Fruit fly (Drosophila melanogaster): ENCODE measurements around the gene Npc2e.

Npc2e gene

dm6 chr3R:10087206-10087927, 34.2 kb downstream of the Npc2e start (continued):
- TF ChIP-seq ro (GFP tag; IDR thresholded peaks at IDR 0.05) (no peak), Kr (GFP tag; optimal IDR thresholded peaks at IDR 0.05) (no peak), CG43689 (GFP tag; IDR thresholded peaks at IDR 0.05) (0 out of 2 replicates have a peak, but pooled peaks have one; percentile 13), C15 (GFP tag; IDR thresholded peaks at IDR 0.05) (peak; percentile 59; the same call in 1 of the 3 replicates), Hr78 (GFP tag; optimal IDR thresholded peaks at IDR 0.05) (peak in 1 of 2 experiments; percentile 52), abd-A (tag; optimal IDR thresholded peaks at IDR 0.05) (peak; percentile 87), CG5180 (GFP tag; optimal IDR thresholded peaks at IDR 0.05) (no peak), Meics (GFP tag; optimal IDR thresholded peaks at IDR 0.05) (peak; percentile 75), inv (GFP tag; IDR thresholded peaks at IDR 0.05; ENCODE audit: partially characterized antibody) (no peak), da (GFP tag; optimal IDR thresholded peaks at IDR 0.05) (peak; percentile 54), br (optimal IDR thresholded peaks at IDR 0.05) (no peak), p53 (GFP tag; optimal IDR thresholded peaks at IDR 0.05) (peak; percentile 41), CG12071 (GFP tag; optimal IDR thresholded peaks at IDR 0.05) (peak; percentile 13), CG8478 (optimal IDR thresholded peaks at IDR 0.05) (peak; percentile 96), NK7.1 (GFP tag; optimal IDR thresholded peaks at IDR 0.05) (peak; percentile 58), wek (GFP tag; optimal IDR thresholded peaks at IDR 0.05) (no peak), CG6813 (GFP tag; optimal IDR thresholded peaks at IDR 0.05) (no peak), CG8924 (tag; optimal IDR thresholded peaks at IDR 0.05) (peak; percentile 35), odd (GFP tag; optimal IDR thresholded peaks at IDR 0.05) (no peak), ap (GFP tag; IDR thresholded peaks at IDR 0.05) (peak; percentile 52; the same call in 1 of the 2 replicates), kah (GFP tag; optimal IDR thresholded peaks at IDR 0.05) (no peak), CG17568 (GFP tag; optimal IDR thresholded peaks at IDR 0.05) (peak; percentile 52), CG2199 (GFP tag; IDR thresholded peaks at IDR 0.05) (0 out of 3 replicates have a peak, but pooled peaks have one; percentile 33), disco-r (GFP tag; optimal IDR thresholded peaks at IDR 0.05) (peak; percentile 39), CG4730 (GFP tag; IDR thresholded peaks at IDR 0.05) (peak; percentile 45; the same call in 1 of the 2 replicates), fd64A (GFP tag; optimal IDR thresholded peaks at IDR 0.05) (no peak), CG11723 (GFP tag; optimal IDR thresholded peaks at IDR 0.05) (peak; percentile 54), CG12155 (GFP tag; optimal IDR thresholded peaks at IDR 0.05) (peak; percentile 61), CG1529 (GFP tag; optimal IDR thresholded peaks at IDR 0.05) (no peak), CG17385 (GFP tag; optimal IDR thresholded peaks at IDR 0.05) (peak; percentile 52), CG12104 (GFP tag; optimal IDR thresholded peaks at IDR 0.05) (no peak), Ets97D (GFP tag; optimal IDR thresholded peaks at IDR 0.05) (peak; percentile 19), croc (GFP tag; conservative IDR thresholded peaks at IDR 0.05) (peak; percentile 40; the same call in 1 of the 3 replicates), bigmax (GFP tag; optimal IDR thresholded peaks at IDR 0.05) (no peak), HLH54F (GFP tag; optimal IDR thresholded peaks at IDR 0.05) (peak; percentile 65), phol (tag; optimal IDR thresholded peaks at IDR 0.05) (peak; percentile 73), Chrac-16 (GFP tag; optimal IDR thresholded peaks at IDR 0.05) (peak; percentile 21), CG34422 (GFP tag; IDR thresholded peaks at IDR 0.05) (peak; percentile 80; the same call in 2 of the 3 replicates), ase (GFP tag; IDR thresholded peaks at IDR 0.05) (peak; percentile 64; the same call in 1 of the 3 replicates), oc (tag; optimal IDR thresholded peaks at IDR 0.05) (no peak), Mrtf (GFP tag; IDR thresholded peaks at IDR 0.05) (no peak), Side (GFP tag; optimal IDR thresholded peaks at IDR 0.05) (peak; percentile 84), Atf-2 (GFP tag; optimal IDR thresholded peaks at IDR 0.05) (peak; percentile 47), chinmo (GFP tag; IDR thresholded peaks at IDR 0.05; ENCODE audit: partially characterized antibody) (peak; percentile 99), Lim3 (GFP tag; IDR thresholded peaks at IDR 0.05) (0 out of 2 replicates have a peak, but pooled peaks have one; percentile 23), pum (GFP tag; optimal IDR thresholded peaks at IDR 0.05) (peak; percentile 41), CG4707 (GFP tag; optimal IDR thresholded peaks at IDR 0.05) (no peak), Adf1 (GFP tag; IDR thresholded peaks at IDR 0.05) (peak; percentile 82), CG10979 (tag; optimal IDR thresholded peaks at IDR 0.05) (peak; percentile 48), Fer1 (GFP tag; optimal IDR thresholded peaks at IDR 0.05) (peak; percentile 28)
